Worm (Caenorhabditis elegans) whole organism, L2 larva: Measurements from ENCODE around the gene R160.3.
"Not testable (repeated sequence)": the region's sequence is repeated elsewhere in the genome, so short reads cannot be mapped to it uniquely, and the experiment has no call there.

Experiments used
- C34F6.9 ChIP-seq: fragments of 150-350 bp; optimal IDR thresholded peaks from 2 replicates; lab custom pipeline; 2014; ENCODE audit warnings: missing biosample characterization, missing genetic modification characterization
- F13H6.1 ChIP-seq: sonication (generic microtip); optimal IDR thresholded peaks from 2 replicates; lab custom pipeline; 2016; ENCODE audit warnings: missing genetic modification characterization, missing compliant biosample characterization
- R02D3.7 ChIP-seq: fragments of 150-350 bp; optimal IDR thresholded peaks from 2 replicates; lab custom pipeline; 2014; ENCODE audit warnings: missing biosample characterization, missing genetic modification characterization
- alr-1 ChIP-seq: fragments of 150-350 bp; optimal IDR thresholded peaks from 2 replicates; lab custom pipeline; 2014; ENCODE audit warnings: missing biosample characterization, missing genetic modification characterization
- ama-1 ChIP-seq: fragments of 150-350 bp; optimal IDR thresholded peaks from 2 replicates; lab custom pipeline; 2018; ENCODE audit warnings: inconsistent platforms
- crh-2 ChIP-seq: sonication (generic microtip); optimal IDR thresholded peaks from 2 replicates; lab custom pipeline; 2017; ENCODE audit warnings: missing biosample characterization, missing genetic modification characterization
- egl-27 ChIP-seq: sonication (generic microtip); optimal IDR thresholded peaks from 3 replicates; lab custom pipeline; 2017; ENCODE audit warnings: missing biosample characterization, missing genetic modification reagents, missing genetic modification characterization
- elt-3 ChIP-seq: sonication (generic microtip); optimal IDR thresholded peaks from 2 replicates; lab custom pipeline; 2017; ENCODE audit warnings: missing biosample characterization, missing genetic modification characterization
- lin-11 ChIP-seq: fragments of 150-350 bp; sonication (generic microtip); optimal IDR thresholded peaks from 2 replicates; lab custom pipeline; 2014; ENCODE audit warnings: missing biosample characterization, missing genetic modification characterization, inconsistent platforms, mixed read lengths
- lin-13 ChIP-seq: fragments of 150-350 bp; optimal IDR thresholded peaks from 2 replicates; lab custom pipeline; 2014; ENCODE audit warnings: missing biosample characterization, missing genetic modification reagents, missing genetic modification characterization
- lin-39 ChIP-seq: fragments of 150-350 bp; optimal IDR thresholded peaks from 2 replicates; lab custom pipeline; 2014; ENCODE audit warnings: missing biosample characterization, missing genetic modification reagents, missing genetic modification characterization
- nhr-11 ChIP-seq: fragments of 150-350 bp; optimal IDR thresholded peaks from 2 replicates; lab custom pipeline; 2014; ENCODE audit warnings: missing biosample characterization, missing genetic modification characterization
- nhr-23 ChIP-seq: fragments of 150-350 bp; optimal IDR thresholded peaks from 2 replicates; lab custom pipeline; 2014; ENCODE audit warnings: missing biosample characterization, missing genetic modification reagents, missing genetic modification characterization
- peb-1 ChIP-seq: fragments of 150-350 bp; optimal IDR thresholded peaks from 2 replicates; lab custom pipeline; 2014; ENCODE audit warnings: missing biosample characterization, missing genetic modification characterization
- skn-1 ChIP-seq: sonication (generic microtip); optimal IDR thresholded peaks from 2 replicates; lab custom pipeline; 2017; ENCODE audit warnings: missing biosample characterization, missing genetic modification characterization
- sma-9 ChIP-seq, 2 experiments: fragments of 150-350 bp in 1 of 2; sonication (generic microtip) in 1 of 2; optimal IDR thresholded peaks; 2 replicates each; lab custom pipeline; 2014 to 2016; ENCODE audit warnings: missing genetic modification characterization in 2 of 2, mild to moderate bottlenecking in 1 of 2, missing biosample characterization in 1 of 2, missing compliant biosample characterization in 1 of 2, missing genetic modification reagents in 1 of 2, moderate library complexity in 1 of 2
- snpc-4 ChIP-seq: fragments of 150-350 bp; optimal IDR thresholded peaks from 2 replicates; lab custom pipeline; 2014; ENCODE audit warnings: missing biosample characterization, missing genetic modification characterization
- unc-39 ChIP-seq: fragments of 150-350 bp; optimal IDR thresholded peaks from 2 replicates; lab custom pipeline; 2014; ENCODE audit warnings: missing biosample characterization, missing genetic modification characterization
- unc-55 ChIP-seq: fragments of 150-350 bp; sonication (generic microtip); optimal IDR thresholded peaks from 3 replicates; lab custom pipeline; 2014; ENCODE audit warnings: missing biosample characterization, missing genetic modification reagents, missing genetic modification characterization
- zag-1 ChIP-seq: fragments of 150-350 bp; optimal IDR thresholded peaks from 2 replicates; lab custom pipeline; 2014; ENCODE audit warnings: missing biosample characterization, missing genetic modification characterization
- ztf-1 ChIP-seq: fragments of 200-800 bp; sonication (Bioruptor generic); conservative IDR thresholded peaks from 2 replicates; pipeline ENCODE4 v1.3.6; 2022; ENCODE audit warnings: missing genetic modification characterization, missing compliant biosample characterization
- ztf-4 ChIP-seq: fragments of 150-350 bp; optimal IDR thresholded peaks from 2 replicates; lab custom pipeline; 2014; ENCODE audit warnings: missing biosample characterization, missing genetic modification characterization

The R160.3 gene

DNA sequence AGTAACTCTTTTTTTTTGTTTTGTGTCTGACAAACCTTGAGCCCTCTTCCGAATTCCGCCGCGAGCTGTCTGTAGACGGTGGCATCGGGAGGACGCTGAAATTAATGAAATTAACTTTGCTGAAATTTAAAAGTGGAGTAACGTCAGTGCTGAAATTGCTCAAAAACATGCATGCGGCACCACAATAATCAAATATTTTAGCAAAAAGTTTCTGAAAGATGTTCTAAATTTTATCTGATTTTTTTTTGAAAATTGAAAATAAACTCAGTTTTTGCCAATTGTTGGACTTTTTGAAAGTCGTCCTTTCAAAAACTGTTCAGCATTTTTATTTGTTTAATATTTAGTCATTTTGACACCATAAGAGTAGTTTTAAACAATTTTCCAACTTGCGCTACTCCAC lies 30.2 kb downstream of the R160.3 start, which contains the start of gene cst-2:
TSS of gene cst-2 (minus strand) at position 101 of the 400 bp plus-strand sequence.
- TF ChIP-seq unc-39 (tag; lab: Kevin White, UChicago); ama-1; lin-39: not testable (repeated sequence)
- TF ChIP-seq, all 48 proteins: peak for 0; not testable (repeated sequence) for 48

DNA sequence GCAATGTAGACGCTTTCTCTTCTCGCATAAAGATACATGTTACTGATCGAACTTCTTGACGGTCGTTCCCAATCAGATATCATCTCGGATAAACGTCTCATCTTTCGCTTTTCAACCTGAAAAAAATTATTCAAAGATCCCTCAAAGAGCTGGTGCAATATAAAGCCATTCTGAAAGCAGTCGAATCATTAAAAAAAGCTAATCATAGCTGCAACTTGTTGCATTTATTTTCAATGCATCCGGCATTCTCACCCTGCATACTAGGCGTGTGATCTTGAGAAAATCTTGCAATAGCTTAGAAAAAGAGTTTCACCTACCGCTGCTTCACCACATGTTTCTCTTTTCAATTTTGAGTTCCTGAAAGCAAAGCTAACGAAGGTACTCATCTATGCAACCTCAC lies 33.8 kb downstream of the R160.3 start, which contains the start of gene C24A8.6:
TSS of gene C24A8.6 (minus strand) at position 101 of the 400 bp plus-strand sequence.
- TF ChIP-seq ama-1; zag-1 (tag; lab: Kevin White, UChicago); elt-3 (tag; lab: Kevin White, UChicago): not testable (repeated sequence)

DNA sequence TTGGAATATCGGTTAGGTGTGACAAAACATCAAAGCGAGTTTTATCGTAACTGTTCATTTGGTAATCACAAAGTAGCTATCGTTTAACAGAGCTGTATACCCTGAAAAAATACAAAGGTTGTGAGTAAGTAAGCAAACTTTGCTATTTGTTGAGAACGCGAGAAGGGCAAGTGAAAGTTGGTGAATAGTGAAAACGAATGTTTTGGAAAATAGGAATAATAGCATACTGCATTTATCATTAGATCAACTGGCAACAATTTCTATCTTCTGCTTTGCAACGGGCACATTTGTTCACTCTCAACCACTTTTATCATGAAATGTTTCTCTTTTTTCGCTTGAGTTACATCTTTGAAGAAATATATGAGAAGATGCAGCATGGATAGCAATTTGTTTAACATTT lies 37.3 kb downstream of the R160.3 start, which contains the start of gene C24A8.5:
TSS of gene C24A8.5 (minus strand) at position 101 of the 400 bp plus-strand sequence.
- TF ChIP-seq alr-1 (tag; lab: Kevin White, UChicago) (no peak), R02D3.7 (no peak), unc-55 (GFP tag; lab: Kevin White, UChicago) (no peak), ztf-1 (no peak), peb-1 (tag; lab: Kevin White, UChicago) (no peak), egl-27 (no peak), nhr-11 (tag; lab: Kevin White, UChicago) (no peak)
- TF ChIP-seq, all 48 proteins: peak for 0

DNA sequence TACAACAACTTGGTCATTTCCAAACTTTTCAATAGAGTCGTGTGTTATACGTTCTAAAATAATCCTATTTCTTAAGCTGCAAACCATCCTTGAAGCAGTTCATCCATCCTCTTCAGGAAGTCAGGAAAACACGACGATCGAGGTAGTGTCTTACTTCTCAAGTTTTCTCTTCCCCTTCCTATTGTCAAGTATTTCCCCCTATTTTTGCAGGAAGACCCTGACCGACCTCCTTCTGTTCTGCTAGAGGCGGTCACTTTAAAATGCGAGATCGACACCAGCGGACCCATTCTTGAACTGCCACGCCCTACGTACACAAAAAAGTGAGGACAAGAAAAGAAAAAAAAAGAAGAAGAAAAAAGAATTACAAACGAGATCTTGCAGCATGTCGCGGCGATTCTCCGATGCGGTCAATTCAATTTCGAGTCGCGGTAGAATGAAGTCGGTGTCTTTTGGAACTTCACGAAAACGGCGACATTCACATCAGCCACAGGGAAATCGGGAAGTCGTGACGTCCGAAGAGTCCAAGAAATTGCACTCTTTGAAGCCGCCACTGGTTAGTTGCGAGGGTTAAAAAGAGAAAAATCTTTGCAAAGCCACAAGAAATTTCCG lies 43.2 kb downstream of the R160.3 start:
- TF ChIP-seq peb-1 (tag; lab: Kevin White, UChicago) (no peak), R02D3.7 (no peak), skn-1 (tag; lab: Kevin White, UChicago) (no peak), nhr-23 (tag; lab: Kevin White, UChicago) (no peak), C34F6.9 (tag; lab: Kevin White, UChicago) (no peak), snpc-4 (tag; lab: Kevin White, UChicago) (no peak), crh-2 (tag; lab: Kevin White, UChicago) (no peak), F13H6.1 (tag; lab: Kevin White, UChicago) (no peak), lin-11 (no peak)

DNA sequence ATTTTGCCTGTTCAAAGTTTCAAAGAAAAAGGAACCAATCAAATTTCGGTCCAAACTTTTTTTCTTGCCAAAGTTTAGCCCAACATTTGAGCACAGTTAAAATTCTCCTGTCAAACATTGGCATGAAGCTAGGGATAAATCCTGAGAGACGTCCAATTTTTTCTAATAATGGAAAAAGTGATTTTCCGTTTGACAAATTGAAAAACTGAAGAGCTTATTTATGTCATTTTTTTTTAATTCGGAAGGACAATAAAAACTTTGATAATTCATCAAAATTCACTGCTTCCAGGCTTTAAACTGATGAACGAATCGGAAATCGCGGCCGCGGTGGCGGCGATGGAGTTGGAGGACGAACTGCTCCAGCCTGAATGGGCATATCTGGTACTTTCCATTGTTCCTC lies 45.6 kb downstream of the R160.3 start, which contains the start of gene dop-6:
TSS of gene dop-6 (plus strand) at position 301 of the 400 bp plus-strand sequence.
- TF ChIP-seq lin-13 = no peak
- TF ChIP-seq alr-1 (tag; lab: Kevin White, UChicago) = no peak
- TF ChIP-seq elt-3 (tag; lab: Kevin White, UChicago) = no peak
- TF ChIP-seq C34F6.9 (tag; lab: Kevin White, UChicago) = no peak
- no peak for TF ChIP-seq lin-39

DNA sequence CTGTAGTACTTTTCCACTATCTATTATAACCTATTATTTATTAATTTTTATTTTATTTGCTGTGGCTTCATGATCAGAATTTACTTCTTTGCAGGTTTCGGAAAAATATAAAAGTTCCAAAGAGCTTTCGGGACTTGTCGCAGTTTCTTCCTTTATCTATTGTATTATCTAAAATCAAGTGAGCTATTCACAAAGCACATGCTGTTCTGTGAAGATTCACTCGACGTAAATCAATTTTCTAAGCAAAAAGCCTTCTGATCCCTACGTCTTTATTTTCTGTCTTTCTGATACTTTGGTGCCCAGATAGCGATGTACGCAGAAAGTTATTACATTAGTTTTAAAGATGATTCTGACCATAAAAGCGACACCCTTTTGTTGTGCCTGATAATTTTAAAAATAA lies 49.0 kb downstream of the R160.3 start:
- TF ChIP-seq sma-9 (GFP tag; optimal IDR thresholded peaks at IDR 0.05; lab: Kevin White, UChicago) (peak; percentile 20), sma-9 (tag; optimal IDR thresholded peaks at IDR 0.05; lab: Kevin White, UChicago) (no peak), ztf-4 (tag; lab: Kevin White, UChicago) (no peak)
- TF ChIP-seq, all 48 proteins: peak for 1
